Fruit fly (Drosophila melanogaster) whole organism, wandering third instar larva: ENCODE measurements around the gene slf.

Experiments
- Abd-B ChIP-seq: fragments of >200 bp; optimal IDR thresholded peaks from 2 replicates; lab custom pipeline; 2017; ENCODE audit warnings: missing biosample characterization, missing genetic modification characterization
- CG32264 ChIP-seq: fragments of 200-800 bp; sonication (Bioruptor generic); optimal IDR thresholded peaks from 2 replicates; lab custom pipeline; 2016; ENCODE audit warnings: missing biosample characterization, missing genetic modification characterization
- CG9705 ChIP-seq: fragments of 200-800 bp; sonication (Bioruptor generic); optimal IDR thresholded peaks from 2 replicates; lab custom pipeline; 2018; ENCODE audit warnings: missing biosample characterization, mild to moderate bottlenecking, missing genetic modification characterization
- CrebA ChIP-seq: fragments of 200-800 bp; sonication (Bioruptor generic); optimal IDR thresholded peaks from 2 replicates; lab custom pipeline; 2016; ENCODE audit warnings: missing biosample characterization, mild to moderate bottlenecking, missing genetic modification characterization, borderline replicate concordance
- Dfd ChIP-seq: fragments of >200 bp; optimal IDR thresholded peaks from 2 replicates; lab custom pipeline; 2017; ENCODE audit warnings: missing biosample characterization, missing genetic modification characterization
- Dif ChIP-seq: fragments of 200-275, 200-300 bp; sonication (Bioruptor generic); optimal IDR thresholded peaks from 2 replicates; lab custom pipeline; 2018; ENCODE audit warnings: missing biosample characterization, missing genetic modification characterization; ENCODE audit not compliant: partially characterized antibody
- GATAd ChIP-seq: sonication (Bioruptor generic); optimal IDR thresholded peaks from 2 replicates; lab custom pipeline; 2016; ENCODE audit warnings: missing biosample characterization, missing genetic modification characterization
- HLH106 ChIP-seq: fragments of 200-800 bp; optimal IDR thresholded peaks from 3 replicates; lab custom pipeline; 2019; ENCODE audit warnings: missing biosample characterization, mild to moderate bottlenecking, missing genetic modification characterization, moderate library complexity
- Hnf4 ChIP-seq: fragments of 200-800 bp; sonication (Bioruptor generic); optimal IDR thresholded peaks from 2 replicates; lab custom pipeline; 2016; ENCODE audit warnings: missing biosample characterization, mild to moderate bottlenecking, missing genetic modification characterization
- Hr78 ChIP-seq: fragments of >200 bp; optimal IDR thresholded peaks from 2 replicates; lab custom pipeline; 2017; ENCODE audit warnings: missing biosample characterization, missing genetic modification characterization
- Hr83 ChIP-seq: fragments of 200-300 bp; sonication (Bioruptor generic); optimal IDR thresholded peaks from 2 replicates; lab custom pipeline; 2016; ENCODE audit warnings: missing biosample characterization, mild to moderate bottlenecking, missing genetic modification characterization, moderate library complexity; ENCODE audit not compliant: poor library complexity, severe bottlenecking
- Jra ChIP-seq: sonication (Bioruptor generic); optimal IDR thresholded peaks from 2 replicates; lab custom pipeline; 2016; ENCODE audit warnings: missing biosample characterization, missing genetic modification characterization
- Mio ChIP-seq: sonication (Bioruptor generic); optimal IDR thresholded peaks from 2 replicates; lab custom pipeline; 2016; ENCODE audit warnings: missing biosample characterization, missing genetic modification characterization
- Myc ChIP-seq: fragments of >200 bp; optimal IDR thresholded peaks from 2 replicates; lab custom pipeline; 2017
- N ChIP-seq: fragments of >200 bp; optimal IDR thresholded peaks from 2 replicates; lab custom pipeline; 2018; ENCODE audit warnings: missing biosample characterization, missing external identifiers, missing genetic modification characterization
- OdsH ChIP-seq: fragments of 200-800 bp; sonication (Bioruptor generic); optimal IDR thresholded peaks from 2 replicates; lab custom pipeline; 2016; ENCODE audit warnings: missing biosample characterization, mild to moderate bottlenecking, missing genetic modification characterization
- Rel ChIP-seq, 2 experiments: fragments of 200-800 bp; sonication (Bioruptor generic) in 1 of 2; optimal IDR thresholded peaks; 2 replicates in 1 of 2; 3 replicates in 1 of 2; lab custom pipeline; 2016 to 2019; ENCODE audit warnings: mild to moderate bottlenecking in 2 of 2, missing biosample characterization in 2 of 2, missing genetic modification characterization in 2 of 2, moderate library complexity in 1 of 2
- Sp1 ChIP-seq: fragments of 200-800 bp; sonication (Bioruptor generic); optimal IDR thresholded peaks from 3 replicates; lab custom pipeline; 2019; ENCODE audit warnings: missing biosample characterization, mild to moderate bottlenecking, missing genetic modification characterization, moderate library complexity
- Vsx2 ChIP-seq: fragments of 200-300, 225-300 bp; sonication (Bioruptor generic); optimal IDR thresholded peaks from 2 replicates; lab custom pipeline; 2018; ENCODE audit warnings: missing biosample characterization, missing genetic modification characterization; ENCODE audit not compliant: partially characterized antibody
- br ChIP-seq: fragments of 200-800 bp; sonication (Bioruptor generic); optimal IDR thresholded peaks from 2 replicates; lab custom pipeline; 2016; ENCODE audit warnings: missing biosample characterization, missing genetic modification characterization
- brk ChIP-seq: fragments of 200-800 bp; sonication (Bioruptor generic); optimal IDR thresholded peaks from 2 replicates; lab custom pipeline; 2016; ENCODE audit warnings: missing biosample characterization, mild to moderate bottlenecking, missing genetic modification characterization
- dl ChIP-seq, 2 experiments: fragments of 175-275, 200-275 bp in 1 of 2; fragments of 200-275 bp in 1 of 2; sonication (Bioruptor generic); optimal IDR thresholded peaks; lab custom pipeline; 2018; ENCODE audit warnings: mild to moderate bottlenecking in 2 of 2, missing biosample characterization in 2 of 2, missing genetic modification characterization in 2 of 2, moderate library complexity in 2 of 2; ENCODE audit not compliant: partially characterized antibody in 2 of 2, insufficient read depth in 1 of 2
- dmrt93B ChIP-seq: fragments of 200-800 bp; sonication (Bioruptor generic); optimal IDR thresholded peaks from 2 replicates; lab custom pipeline; 2018; ENCODE audit warnings: missing biosample characterization, mild to moderate bottlenecking, missing genetic modification characterization
- dsf ChIP-seq: sonication (Bioruptor generic); optimal IDR thresholded peaks from 2 replicates; lab custom pipeline; 2016; ENCODE audit warnings: missing biosample characterization, missing genetic modification characterization, borderline replicate concordance
- ey ChIP-seq: fragments of 200-800 bp; sonication (Bioruptor generic); optimal IDR thresholded peaks from 2 replicates; lab custom pipeline; 2016; ENCODE audit warnings: missing biosample characterization, missing genetic modification characterization
- foxo ChIP-seq, 2 experiments: fragments of 200-800 bp; sonication (Bioruptor generic); optimal IDR thresholded peaks; 2 replicates in 1 of 2; 3 replicates in 1 of 2; lab custom pipeline; 2016 to 2017; ENCODE audit warnings: missing biosample characterization in 2 of 2, missing genetic modification characterization in 2 of 2
- fru ChIP-seq: fragments of 200-800 bp; sonication (Bioruptor generic); optimal IDR thresholded peaks from 3 replicates; lab custom pipeline; 2016; ENCODE audit warnings: missing biosample characterization, mild to moderate bottlenecking, missing genetic modification characterization
- h ChIP-seq: fragments of 200-800 bp; sonication (Bioruptor generic); optimal IDR thresholded peaks from 3 replicates; lab custom pipeline; 2016; ENCODE audit warnings: missing biosample characterization, mild to moderate bottlenecking, missing genetic modification characterization
- jim ChIP-seq: fragments of 175-275, 200-325 bp; sonication (Bioruptor generic); optimal IDR thresholded peaks from 2 replicates; lab custom pipeline; 2016; ENCODE audit warnings: missing biosample characterization, mild to moderate bottlenecking, missing genetic modification characterization
- lola ChIP-seq: fragments of >200 bp; optimal IDR thresholded peaks from 2 replicates; lab custom pipeline; 2017; ENCODE audit warnings: missing biosample characterization, missing genetic modification characterization
- pan ChIP-seq: fragments of >200 bp; optimal IDR thresholded peaks from 2 replicates; lab custom pipeline; 2017
- psq ChIP-seq: fragments of 200-800 bp; sonication (Bioruptor generic); optimal IDR thresholded peaks from 3 replicates; lab custom pipeline; 2017; ENCODE audit warnings: missing biosample characterization, mild to moderate bottlenecking, missing genetic modification characterization, moderate library complexity
- rgr ChIP-seq: fragments of 200-800 bp; sonication (Bioruptor generic); optimal IDR thresholded peaks from 3 replicates; lab custom pipeline; 2016; ENCODE audit warnings: missing biosample characterization, mild to moderate bottlenecking, missing genetic modification characterization
- sage ChIP-seq: fragments of 200-800 bp; sonication (Bioruptor generic); optimal IDR thresholded peaks from 2 replicates; lab custom pipeline; 2016; ENCODE audit warnings: missing biosample characterization, mild to moderate bottlenecking, missing genetic modification characterization
- sv ChIP-seq: fragments of 200-800 bp; sonication (Bioruptor generic); optimal IDR thresholded peaks from 3 replicates; lab custom pipeline; 2016; ENCODE audit warnings: missing biosample characterization, missing genetic modification characterization
- tai ChIP-seq: sonication (Bioruptor generic); optimal IDR thresholded peaks from 2 replicates; lab custom pipeline; 2016; ENCODE audit warnings: missing biosample characterization, missing genetic modification characterization
- usp ChIP-seq: fragments of >200 bp; optimal IDR thresholded peaks from 2 replicates; lab custom pipeline; 2017; ENCODE audit warnings: missing biosample characterization, missing genetic modification characterization
- woc ChIP-seq: sonication (Bioruptor generic); optimal IDR thresholded peaks from 2 replicates; lab custom pipeline; 2016; ENCODE audit warnings: missing biosample characterization, mild to moderate bottlenecking, missing genetic modification characterization

slf gene

DNA sequence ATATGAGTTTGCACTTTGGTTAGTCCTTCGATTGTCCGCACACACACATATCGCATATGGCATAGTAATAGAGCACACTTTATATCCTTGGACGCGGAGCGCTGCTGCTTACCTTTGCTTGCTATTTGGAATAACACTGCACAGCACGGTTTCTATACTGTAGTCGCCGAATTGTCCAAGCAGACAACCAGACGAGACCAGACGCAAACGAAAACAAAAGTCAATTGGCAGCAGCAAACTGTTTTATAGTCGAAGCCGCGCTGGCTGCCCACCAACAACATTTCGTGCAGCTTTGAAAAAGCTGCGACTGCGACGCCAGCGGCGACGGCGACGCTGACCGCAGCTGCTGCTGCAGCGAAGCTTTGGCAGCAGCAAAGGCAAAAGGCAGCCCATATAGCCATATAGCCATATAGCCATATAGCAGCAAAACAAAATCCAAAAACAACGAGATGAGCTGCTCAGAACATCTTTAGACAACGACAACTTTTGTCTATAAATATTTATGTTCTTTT, at the start of gene slf:
slf (minus strand) TSS at position 219 of the 512 bp plus-strand sequence.
- no peak for TF ChIP-seq Hr83 (GFP tag; lab: Kevin White, UChicago)
- TF ChIP-seq brk, result no peak
- no peak for TF ChIP-seq h
- TF ChIP-seq HLH106 (tag; lab: Kevin White, UChicago), result no peak
- no peak for TF ChIP-seq Abd-B (GFP tag; lab: Kevin White, UChicago)
- TF ChIP-seq Mio (GFP tag; lab: Kevin White, UChicago), result no peak
- no peak for TF ChIP-seq Rel (GFP tag; optimal IDR thresholded peaks at IDR 0.05; lab: Kevin White, UChicago)
- TF ChIP-seq Rel (tag; optimal IDR thresholded peaks at IDR 0.05; lab: Kevin White, UChicago), result no peak
- no peak for TF ChIP-seq GATAd (GFP tag; lab: Kevin White, UChicago)
- no peak for TF ChIP-seq psq (GFP tag; lab: Kevin White, UChicago)
- no peak for TF ChIP-seq Myc (lab: Kevin White, UChicago)
- TF ChIP-seq Sp1 (GFP tag; lab: Kevin White, UChicago), result no peak
- no peak for TF ChIP-seq CrebA (GFP tag; lab: Kevin White, UChicago)
- no peak for TF ChIP-seq Hr78 (GFP tag; lab: Kevin White, UChicago)
- TF ChIP-seq dl (GFP tag; optimal IDR thresholded peaks at IDR 0.05; lab: Kevin White, UChicago; ENCODE audit: insufficient read depth in 1 of 2, partially characterized antibody in 2 of 2), result no peak
- no peak for TF ChIP-seq Dfd (GFP tag; lab: Kevin White, UChicago)
- no peak for TF ChIP-seq tai
- no peak for TF ChIP-seq fru (GFP tag; lab: Kevin White, UChicago)
- no peak for TF ChIP-seq N (GFP tag; lab: Kevin White, UChicago)

DNA sequence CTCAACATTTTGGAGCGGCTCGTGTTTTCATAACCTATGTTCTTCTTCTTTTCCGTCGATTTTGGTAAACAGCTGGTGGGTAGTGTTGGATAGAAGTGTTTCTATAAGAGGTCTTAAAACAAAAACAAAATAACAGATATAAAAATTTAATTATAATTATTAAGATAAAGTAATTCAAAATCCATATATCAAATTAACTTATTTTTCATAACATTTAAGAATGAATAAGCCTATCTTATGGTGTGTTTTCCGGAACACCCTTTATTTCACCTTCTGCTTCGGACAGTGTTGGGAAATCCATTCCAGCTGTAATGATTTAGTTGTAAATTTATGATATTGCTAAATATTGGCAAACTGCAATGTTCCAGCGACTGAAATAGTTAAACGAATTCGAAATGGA, 48.6 kb upstream of the slf start, which contains the start of the genes mRpS2 and Mon1:
mRpS2 (minus strand) TSS at position 64 of the 400 bp plus-strand sequence.
Mon1 (plus strand) TSS at position 286 of the 400 bp plus-strand sequence.
- peak; percentile 82 for TF ChIP-seq Jra (GFP tag; lab: Kevin White, UChicago)
- peak; percentile 89 for TF ChIP-seq Hr83 (GFP tag; lab: Kevin White, UChicago)
- TF ChIP-seq foxo (GFP tag; optimal IDR thresholded peaks at IDR 0.05; lab: Kevin White, UChicago), result peak in 1 of 2 experiments; percentile 96
- no peak for TF ChIP-seq Dfd (GFP tag; lab: Kevin White, UChicago)
- TF ChIP-seq rgr (GFP tag; lab: Kevin White, UChicago), result peak; percentile 96
- peak; percentile 94 for TF ChIP-seq OdsH (GFP tag; lab: Kevin White, UChicago)
- peak; percentile 93 for TF ChIP-seq Sp1 (GFP tag; lab: Kevin White, UChicago)
- TF ChIP-seq Rel (GFP tag; optimal IDR thresholded peaks at IDR 0.05; lab: Kevin White, UChicago), result peak; percentile 4
- peak; percentile 69 for TF ChIP-seq Rel (tag; optimal IDR thresholded peaks at IDR 0.05; lab: Kevin White, UChicago)
- peak; percentile 90 for TF ChIP-seq h
- peak; percentile 81 for TF ChIP-seq sage (GFP tag; lab: Kevin White, UChicago)
- TF ChIP-seq GATAd (GFP tag; lab: Kevin White, UChicago), result peak; percentile 86
- TF ChIP-seq Myc (lab: Kevin White, UChicago), result peak; percentile 34
- no peak for TF ChIP-seq CrebA (GFP tag; lab: Kevin White, UChicago)
- no peak for TF ChIP-seq pan
- no peak for TF ChIP-seq Mio (GFP tag; lab: Kevin White, UChicago)
- no peak for TF ChIP-seq Vsx2
- TF ChIP-seq N (GFP tag; lab: Kevin White, UChicago), result no peak
- TF ChIP-seq HLH106 (tag; lab: Kevin White, UChicago), result peak; percentile 97
- TF ChIP-seq woc (GFP tag; lab: Kevin White, UChicago), result peak; percentile 62
- TF ChIP-seq lola (GFP tag; lab: Kevin White, UChicago), result no peak
- TF ChIP-seq usp (GFP tag; lab: Kevin White, UChicago), result no peak
- TF ChIP-seq CG9705 (GFP tag; lab: Kevin White, UChicago), result peak; percentile 86
- no peak for TF ChIP-seq tai
- TF ChIP-seq fru (GFP tag; lab: Kevin White, UChicago), result peak; percentile 88
- peak; percentile 83 for TF ChIP-seq br (GFP tag; lab: Kevin White, UChicago)
- no peak for TF ChIP-seq Dif (GFP tag; lab: Kevin White, UChicago)
- no peak for TF ChIP-seq Abd-B (GFP tag; lab: Kevin White, UChicago)
- no peak for TF ChIP-seq dl (GFP tag; optimal IDR thresholded peaks at IDR 0.05; lab: Kevin White, UChicago; ENCODE audit: insufficient read depth in 1 of 2, partially characterized antibody in 2 of 2)
- TF ChIP-seq ey (GFP tag; lab: Kevin White, UChicago), result peak; percentile 83
- TF ChIP-seq dmrt93B (GFP tag; lab: Kevin White, UChicago), result peak; percentile 86
- peak; percentile 74 for TF ChIP-seq dsf (GFP tag; lab: Kevin White, UChicago)
- TF ChIP-seq brk, result no peak
- TF ChIP-seq sv (GFP tag; lab: Kevin White, UChicago), result peak; percentile 93
- TF ChIP-seq Hnf4, result peak; percentile 93
- no peak for TF ChIP-seq Hr78 (GFP tag; lab: Kevin White, UChicago)
- peak; percentile 66 for TF ChIP-seq CG32264
- peak; percentile 91 for TF ChIP-seq psq (GFP tag; lab: Kevin White, UChicago)
- TF ChIP-seq jim (GFP tag; lab: Kevin White, UChicago), result peak; percentile 43
- TF ChIP-seq, all 38 proteins: peak for 24
